Worm (Caenorhabditis elegans) whole organism, L4 larva: ENCODE measurements around the gene F28D1.6.

Experiments used
- F37D6.2 ChIP-seq: sonication (generic microtip); optimal IDR thresholded peaks from 2 replicates; lab custom pipeline; 2016; ENCODE audit warnings: mild to moderate bottlenecking, missing genetic modification characterization, missing compliant biosample characterization
- F44E2.7 ChIP-seq: fragments of 200-800 bp; sonication (Bioruptor generic); IDR thresholded peaks from 2 replicates; pipeline ENCODE4 v2.1.2; 2022; ENCODE audit warnings: missing genetic modification characterization, missing compliant biosample characterization
- Y5F2A.4 ChIP-seq: fragments of 200-800 bp; sonication (Bioruptor generic); optimal IDR thresholded peaks from 2 replicates; lab custom pipeline; 2018; ENCODE audit warnings: mild to moderate bottlenecking, missing genetic modification characterization, missing compliant biosample characterization
- ZK546.5 ChIP-seq, 2 experiments: sonication (generic microtip); optimal IDR thresholded peaks; 2 replicates each; lab custom pipeline; 2017; ENCODE audit warnings: missing biosample characterization in 2 of 2, missing genetic modification characterization in 2 of 2
- aha-1 ChIP-seq: fragments of 150-350 bp; peaks from one replicate; lab custom pipeline; 2014; ENCODE audit warnings: missing biosample characterization, missing genetic modification characterization
- ceh-82 ChIP-seq: sonication (generic microtip); optimal IDR thresholded peaks from 2 replicates; lab custom pipeline; 2017; ENCODE audit warnings: missing biosample characterization, missing genetic modification characterization
- daf-16 ChIP-seq, 3 experiments: sonication (generic microtip); optimal IDR thresholded peaks; 2 replicates each; lab custom pipeline; 2016 to 2017; ENCODE audit warnings: missing genetic modification characterization in 3 of 3, missing genetic modification reagents in 3 of 3, mild to moderate bottlenecking in 2 of 3, missing compliant biosample characterization in 2 of 3, missing biosample characterization in 1 of 3, moderate library complexity in 1 of 3
- dmd-6 ChIP-seq: fragments of 200-800 bp; sonication (Bioruptor generic); IDR thresholded peaks from 2 replicates; pipeline ENCODE4 v1.3.6; 2022; ENCODE audit warnings: missing genetic modification reagents, missing genetic modification characterization, missing compliant biosample characterization
- dmd-9 ChIP-seq: fragments of 200-800 bp; sonication (Bioruptor generic); IDR thresholded peaks from 2 replicates; pipeline ENCODE4 v1.3.6; 2022; ENCODE audit warnings: missing genetic modification reagents, missing genetic modification characterization, missing compliant biosample characterization
- duxl-1 ChIP-seq: sonication (generic microtip); optimal IDR thresholded peaks from 2 replicates; lab custom pipeline; 2016; ENCODE audit warnings: mild to moderate bottlenecking, missing genetic modification characterization, moderate library complexity, missing compliant biosample characterization; ENCODE audit not compliant: poor library complexity
- dve-1 ChIP-seq: sonication (generic microtip); optimal IDR thresholded peaks from 2 replicates; lab custom pipeline; 2017; ENCODE audit warnings: antibody characterized with exemption, mild to moderate bottlenecking, missing genetic modification characterization, missing compliant biosample characterization; ENCODE audit not compliant: insufficient read depth
- egl-27 ChIP-seq: sonication (generic microtip); optimal IDR thresholded peaks from 3 replicates; lab custom pipeline; 2017; ENCODE audit warnings: missing biosample characterization, missing genetic modification reagents, missing genetic modification characterization
- hmg-1.1 ChIP-seq: fragments of 200-800 bp; sonication (Bioruptor generic); IDR thresholded peaks from 2 replicates; pipeline ENCODE4 v1.3.6; 2022; ENCODE audit warnings: missing genetic modification reagents, missing genetic modification characterization, missing compliant biosample characterization
- lim-7 ChIP-seq: fragments of 200-800 bp; sonication (Bioruptor generic); IDR thresholded peaks from 2 replicates; pipeline ENCODE4 v1.3.6; 2022; ENCODE audit warnings: missing genetic modification characterization, missing compliant biosample characterization
- lin-1 ChIP-seq: fragments of 200-800 bp; sonication (Bioruptor generic); IDR thresholded peaks from 2 replicates; pipeline ENCODE4 v1.3.6; 2022; ENCODE audit warnings: missing genetic modification reagents, missing genetic modification characterization, missing compliant biosample characterization
- lin-13 ChIP-seq: fragments of 150-350 bp; optimal IDR thresholded peaks from 2 replicates; lab custom pipeline; 2014; ENCODE audit warnings: missing biosample characterization, missing genetic modification reagents, missing genetic modification characterization
- lin-15B ChIP-seq: fragments of 150-350 bp; sonication (generic microtip); optimal IDR thresholded peaks from 3 replicates; lab custom pipeline; 2014; ENCODE audit warnings: missing biosample characterization, missing genetic modification characterization
- lin-29 ChIP-seq: fragments of 200-800 bp; sonication (Bioruptor generic); IDR thresholded peaks from 2 replicates; pipeline ENCODE4 v1.3.6; 2022; ENCODE audit warnings: missing genetic modification reagents, missing genetic modification characterization, missing compliant biosample characterization
- lin-38 ChIP-seq: fragments of 200-800 bp; sonication (Bioruptor generic); IDR thresholded peaks from 2 replicates; pipeline ENCODE4 v1.3.6; 2022; ENCODE audit warnings: missing genetic modification reagents, missing genetic modification characterization, missing compliant biosample characterization
- lin-39 ChIP-seq: fragments of 150-350 bp; optimal IDR thresholded peaks from 2 replicates; lab custom pipeline; 2014; ENCODE audit warnings: missing biosample characterization, missing genetic modification reagents, missing genetic modification characterization
- lir-3 ChIP-seq: sonication (generic microtip); optimal IDR thresholded peaks from 2 replicates; lab custom pipeline; 2016; ENCODE audit warnings: mild to moderate bottlenecking, missing genetic modification characterization, missing compliant biosample characterization
- madf-9 ChIP-seq: fragments of 200-800 bp; sonication (Bioruptor generic); conservative IDR thresholded peaks from 2 replicates; pipeline ENCODE4 v1.3.6; 2022; ENCODE audit warnings: missing genetic modification reagents, missing genetic modification characterization, missing compliant biosample characterization
- mep-1 ChIP-seq: fragments of 150-350 bp; sonication (generic microtip); optimal IDR thresholded peaks from 3 replicates; lab custom pipeline; 2014; ENCODE audit warnings: missing biosample characterization, missing genetic modification characterization
- mxl-2 ChIP-seq: fragments of 200-800 bp; sonication (Bioruptor generic); conservative IDR thresholded peaks from 2 replicates; pipeline ENCODE4 v1.3.6; 2022; ENCODE audit warnings: missing genetic modification reagents, missing genetic modification characterization, missing compliant biosample characterization
- mxl-3 ChIP-seq: fragments of 200-800 bp; sonication (Bioruptor generic); optimal IDR thresholded peaks from 2 replicates; lab custom pipeline; 2018; ENCODE audit warnings: mild to moderate bottlenecking, missing genetic modification characterization, missing compliant biosample characterization
- nhr-10 ChIP-seq: fragments of 150-350 bp; optimal IDR thresholded peaks from 2 replicates; lab custom pipeline; 2014; ENCODE audit warnings: missing biosample characterization, missing genetic modification characterization
- nhr-25 ChIP-seq: sonication (generic microtip); optimal IDR thresholded peaks from 2 replicates; lab custom pipeline; 2017; ENCODE audit warnings: missing genetic modification characterization, mild to moderate bottlenecking, missing compliant biosample characterization, antibody characterized with exemption, moderate library complexity, borderline replicate concordance; ENCODE audit not compliant: insufficient read depth
- nhr-77 ChIP-seq: fragments of 150-350 bp; optimal IDR thresholded peaks from 2 replicates; lab custom pipeline; 2014; ENCODE audit warnings: missing biosample characterization, missing genetic modification characterization
- php-3 ChIP-seq: fragments of 200-800 bp; sonication (Bioruptor generic); IDR thresholded peaks from 2 replicates; pipeline ENCODE4 v1.3.6; 2022; ENCODE audit warnings: missing genetic modification reagents, missing genetic modification characterization, missing compliant biosample characterization
- set-16 ChIP-seq: fragments of 200-800 bp; sonication (Bioruptor generic); IDR thresholded peaks from 2 replicates; pipeline ENCODE4 v1.3.6; 2022; ENCODE audit warnings: missing genetic modification reagents, missing genetic modification characterization, missing compliant biosample characterization
- skn-1 ChIP-seq: fragments of 150-350 bp; optimal IDR thresholded peaks from 2 replicates; lab custom pipeline; 2014; ENCODE audit warnings: missing biosample characterization, missing genetic modification characterization
- tra-1 ChIP-seq: fragments of 200-800 bp; sonication (Bioruptor generic); IDR thresholded peaks from 2 replicates; pipeline ENCODE4 v1.3.6; 2022; ENCODE audit warnings: missing genetic modification reagents, missing genetic modification characterization, missing compliant biosample characterization
- unc-62 ChIP-seq, 3 experiments: fragments of 150-350 bp in 1 of 3; sonication (generic microtip); optimal IDR thresholded peaks in 2 of 3; peaks in 1 of 3; 1 replicate in 1 of 3; 2 replicates in 2 of 3; lab custom pipeline; 2014 to 2017; ENCODE audit warnings: missing biosample characterization in 3 of 3, missing genetic modification characterization in 3 of 3, missing genetic modification reagents in 3 of 3, missing genotype in 1 of 3
- zag-1 ChIP-seq: fragments of 150-350 bp; optimal IDR thresholded peaks from 2 replicates; lab custom pipeline; 2014; ENCODE audit warnings: missing biosample characterization, missing genetic modification characterization
- zfp-2 ChIP-seq: sonication (generic microtip); optimal IDR thresholded peaks from 2 replicates; lab custom pipeline; 2016; ENCODE audit warnings: mild to moderate bottlenecking, missing genetic modification characterization, missing compliant biosample characterization
- zip-11 ChIP-seq: fragments of 200-800 bp; sonication (Bioruptor generic); IDR thresholded peaks from 2 replicates; pipeline ENCODE4 v1.3.6; 2022; ENCODE audit warnings: missing genetic modification characterization, missing compliant biosample characterization

The F28D1.6 gene

DNA sequence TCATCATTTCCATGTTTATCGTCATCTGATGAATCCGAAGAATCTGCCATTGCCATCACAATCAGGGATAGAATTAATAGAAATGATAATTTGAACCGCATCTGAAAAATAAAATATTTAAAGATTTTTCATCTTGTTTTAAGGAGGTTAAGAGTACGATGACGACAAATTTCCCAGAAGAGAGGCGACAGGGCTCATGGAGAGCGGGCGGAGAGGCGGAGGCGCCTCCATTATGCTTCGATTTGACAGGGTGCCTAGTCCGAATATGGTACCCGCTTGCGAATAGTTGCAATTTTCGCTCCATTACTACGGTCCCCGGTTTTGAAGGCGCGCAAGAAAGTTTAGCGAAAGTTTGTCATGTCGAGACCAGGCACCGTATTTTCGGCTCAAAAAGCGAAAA lies at the start of gene F28D1.6:
TSS of gene F28D1.6 (minus strand) at position 101 of the 400 bp plus-strand sequence.
- TF ChIP-seq lim-7 (GFP tag; lab: Robert Waterston, UW) (no peak), set-16 (GFP tag; lab: Robert Waterston, UW) (0 out of 2 replicates have a peak, but pooled peaks have one; percentile 6), dve-1 (tag; lab: Kevin White, UChicago) (no peak)
- TF ChIP-seq, all 104 proteins: peak for 1

ce11 chrIV:12432340-12432739 lies 47.4 kb upstream of the F28D1.6 start, which contains the start of gene clec-184:
TSS of gene clec-184 (plus strand) at chrIV:12432640.
- TF ChIP-seq egl-27 (tag; lab: Kevin White, UChicago) = no peak
- no peak for TF ChIP-seq mxl-2 (GFP tag; lab: Robert Waterston, UW)
- TF ChIP-seq tra-1 (GFP tag; lab: Robert Waterston, UW) = no peak
- no peak for TF ChIP-seq nhr-77 (tag; lab: Kevin White, UChicago)
- no peak for TF ChIP-seq ceh-82
- TF ChIP-seq lin-15B = no peak
- no peak for TF ChIP-seq F37D6.2 (tag; lab: Kevin White, UChicago)
- TF ChIP-seq lin-29 = no peak
- TF ChIP-seq dmd-6 = no peak
- no peak for TF ChIP-seq nhr-25 (tag; lab: Kevin White, UChicago)
- TF ChIP-seq mep-1 (tag; lab: Kevin White, UChicago) = no peak
- no peak for TF ChIP-seq nhr-10 (tag; lab: Kevin White, UChicago)

ce11 chrIV:12431755-12432154 lies 46.8 kb upstream of the F28D1.6 start:
- TF ChIP-seq lin-39 (tag; lab: Kevin White, UChicago) (no peak), ZK546.5 (tag; optimal IDR thresholded peaks at IDR 0.05; lab: Kevin White, UChicago) (no peak), duxl-1 (tag; lab: Kevin White, UChicago) (no peak), hmg-1.1 (no peak), dmd-9 (GFP tag; lab: Robert Waterston, UW) (no peak), aha-1 (tag; lab: Kevin White, UChicago) (peak; percentile 92), lin-1 (GFP tag; lab: Robert Waterston, UW) (no peak), php-3 (GFP tag; lab: Robert Waterston, UW) (no peak)

ce11 chrIV:12429504-12429903 lies 44.5 kb upstream of the F28D1.6 start:
- TF ChIP-seq zip-11 (GFP tag; lab: Robert Waterston, UW) (no peak), aha-1 (tag; lab: Kevin White, UChicago) (peak; percentile 16), zfp-2 (tag; lab: Kevin White, UChicago) (no peak), nhr-25 (tag; lab: Kevin White, UChicago) (peak; percentile 9), Y5F2A.4 (GFP tag; lab: Kevin White, UChicago) (no peak), lir-3 (tag; lab: Kevin White, UChicago) (no peak), skn-1 (tag; lab: Kevin White, UChicago) (no peak), unc-62 (GFP tag; optimal IDR thresholded peaks at IDR 0.05 in 1 of 2; lab: Kevin White, UChicago) (peak in 1 of 2 experiments; percentile 86), unc-62 (tag; optimal IDR thresholded peaks at IDR 0.05; lab: Kevin White, UChicago) (no peak), php-3 (GFP tag; lab: Robert Waterston, UW) (no peak), zag-1 (tag; lab: Kevin White, UChicago) (no peak), daf-16 (GFP tag; optimal IDR thresholded peaks at IDR 0.05; lab: Kevin White, UChicago) (no peak), daf-16 (tag; optimal IDR thresholded peaks at IDR 0.05; lab: Kevin White, UChicago) (no peak)
- TF ChIP-seq, all 104 proteins: peak for 3

- TF ChIP-seq madf-9 (GFP tag; lab: Robert Waterston, UW) = no peak
- no peak for TF ChIP-seq F44E2.7 (GFP tag; lab: Robert Waterston, UW)
- TF ChIP-seq mxl-3 = peak; percentile 2
- TF ChIP-seq lin-38 (GFP tag; lab: Robert Waterston, UW) = no peak
- no peak for TF ChIP-seq lin-13 (GFP tag; lab: Kevin White, UChicago)
- TF ChIP-seq aha-1 (tag; lab: Kevin White, UChicago) = peak; percentile 4
- TF ChIP-seq, all 104 proteins: peak for 2
These were observed 43.5 kb upstream of the F28D1.6 start, which contains the start of gene col-130 for ce11 chrIV:12428467-12428866. TSS of gene col-130 (minus strand) at chrIV:12428516.
